Worm (Caenorhabditis elegans) whole organism, mixed stage, embryonic: Measurements from ENCODE around the gene mrpl-48.

Experiments
- elt-1 ChIP-seq: sonication (generic microtip); optimal IDR thresholded peaks from 2 replicates; lab custom pipeline; 2017; ENCODE audit warnings: missing genetic modification characterization, mild to moderate bottlenecking, missing compliant biosample characterization, antibody characterized with exemption, moderate library complexity, borderline replicate concordance; ENCODE audit not compliant: insufficient read depth
- lsy-2 ChIP-seq: fragments of 150-350 bp; optimal IDR thresholded peaks from 2 replicates; lab custom pipeline; 2014; ENCODE audit warnings: missing biosample characterization, missing genetic modification characterization
- nhr-12 ChIP-seq: fragments of 150-350 bp; optimal IDR thresholded peaks from 2 replicates; lab custom pipeline; 2014; ENCODE audit warnings: missing biosample characterization, missing genetic modification characterization
- nhr-28 ChIP-seq: fragments of 150-350 bp; optimal IDR thresholded peaks from 2 replicates; lab custom pipeline; 2014; ENCODE audit warnings: missing biosample characterization, missing genetic modification characterization
- pha-4 ChIP-seq: fragments of 150-350 bp; optimal IDR thresholded peaks from 2 replicates; lab custom pipeline; 2018; ENCODE audit warnings: missing biosample characterization, missing genetic modification reagents, missing genetic modification characterization
- sem-2 ChIP-seq: fragments of 200-800 bp; sonication (Bioruptor generic); optimal IDR thresholded peaks from 2 replicates; lab custom pipeline; 2018; ENCODE audit warnings: mild to moderate bottlenecking, missing genetic modification characterization, missing compliant biosample characterization

ce11 chrV:5620040-5620439, 26.5 kb downstream of the mrpl-48 start, which contains the start of gene memb-2:
- TF ChIP-seq pha-4 (tag; lab: Kevin White, UChicago) (no peak), nhr-28 (tag; lab: Kevin White, UChicago) (no peak), elt-1 (tag; lab: Kevin White, UChicago) (no peak), lsy-2 (tag; lab: Kevin White, UChicago) (no peak), nhr-12 (tag; lab: Kevin White, UChicago) (no peak), sem-2 (no peak)
